Fruit fly (Drosophila melanogaster): ENCODE data around the gene IPIP.

IPIP gene

DNA sequence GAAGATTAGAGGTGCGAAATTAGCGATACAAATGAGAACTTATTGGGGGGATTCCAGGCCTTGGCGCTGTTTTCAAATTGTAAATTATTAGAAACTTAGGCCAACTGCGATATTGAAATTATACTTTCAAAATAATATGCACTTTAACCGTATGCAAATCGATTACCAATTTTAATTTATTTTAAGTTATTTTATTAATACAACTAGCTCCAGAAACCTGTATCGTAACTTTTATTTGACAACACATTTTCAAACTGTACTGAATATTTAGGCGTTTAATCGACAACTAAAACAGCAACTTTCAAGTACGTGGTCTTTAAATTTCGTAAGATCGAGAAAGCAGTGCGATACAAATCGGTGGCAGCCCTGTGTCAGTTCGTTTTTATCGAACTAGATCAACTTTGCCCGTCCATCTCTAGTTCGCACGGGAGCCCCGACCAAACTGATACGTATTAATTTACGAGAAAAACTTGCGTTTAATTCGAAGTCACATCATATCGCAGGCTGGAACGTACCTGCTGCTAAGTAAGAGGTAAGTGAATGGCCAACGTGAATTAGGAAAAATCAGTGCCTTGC is 22.9 kb downstream of the IPIP start, which contains the start of the genes CG9154 and Kr-h2 (continued):
- TF ChIP-seq CG6813 (GFP tag; optimal IDR thresholded peaks at IDR 0.05) (no peak), fu2 (GFP tag; optimal IDR thresholded peaks at IDR 0.05) (peak; percentile 4), CG9727 (GFP tag; optimal IDR thresholded peaks at IDR 0.05) (peak; percentile 39), CG16863 (GFP tag; optimal IDR thresholded peaks at IDR 0.05) (no peak), CG10274 (GFP tag; optimal IDR thresholded peaks at IDR 0.05) (no peak), CG31365 (tag; optimal IDR thresholded peaks at IDR 0.05) (peak; percentile 90), CG34422 (GFP tag; IDR thresholded peaks at IDR 0.05) (peak; percentile 11; the same call in 1 of the 3 replicates), trem (tag; optimal IDR thresholded peaks at IDR 0.05) (peak; percentile 73), vfl (GFP tag; optimal IDR thresholded peaks at IDR 0.05) (no peak), Ravus (GFP tag; IDR thresholded peaks at IDR 0.05) (no peak), CG3163 (GFP tag; optimal IDR thresholded peaks at IDR 0.05) (no peak), knrl (GFP tag; IDR thresholded peaks at IDR 0.05; ENCODE audit: partially characterized antibody) (peak; percentile 77), CG10366 (GFP tag; IDR thresholded peaks at IDR 0.05) (no peak), Dfd (GFP tag; optimal IDR thresholded peaks at IDR 0.05) (no peak), CG11504 (tag; optimal IDR thresholded peaks at IDR 0.05) (peak; percentile 39), CG2889 (GFP tag; IDR thresholded peaks at IDR 0.05) (no peak), CG18011 (GFP tag; optimal IDR thresholded peaks at IDR 0.05) (peak; percentile 41), Sox100B (GFP tag; optimal IDR thresholded peaks at IDR 0.05) (peak; percentile 1), Elba2 (GFP tag; optimal IDR thresholded peaks at IDR 0.05) (no peak), CG12391 (tag; optimal IDR thresholded peaks at IDR 0.05) (peak; percentile 62), CG12299 (tag; optimal IDR thresholded peaks at IDR 0.05) (peak; percentile 29), CG10959 (GFP tag; IDR thresholded peaks at IDR 0.05) (no peak), CG14050 (GFP tag; IDR thresholded peaks at IDR 0.05) (no peak; the same call in 2 of the 3 replicates), CG11247 (GFP tag; IDR thresholded peaks at IDR 0.05) (no peak), E2f1 (GFP tag; IDR thresholded peaks at IDR 0.05) (0 out of 2 replicates have a peak, but pooled peaks have one; percentile 11), CG10543 (GFP tag; optimal IDR thresholded peaks at IDR 0.05) (peak; percentile 62), Atf6 (GFP tag; IDR thresholded peaks at IDR 0.05) (no peak), CG11398 (GFP tag; optimal IDR thresholded peaks at IDR 0.05) (no peak), E2f2 (GFP tag; IDR thresholded peaks at IDR 0.05) (peak; percentile 87), CG1603 (tag; optimal IDR thresholded peaks at IDR 0.05) (peak; percentile 56), tx (GFP tag; optimal IDR thresholded peaks at IDR 0.05) (no peak), CG4820 (GFP tag; optimal IDR thresholded peaks at IDR 0.05) (peak; percentile 23), hth (optimal IDR thresholded peaks at IDR 0.05) (no peak), Eip74EF (GFP tag; optimal IDR thresholded peaks at IDR 0.05) (no peak), Nf-YA (GFP tag; IDR thresholded peaks at IDR 0.05) (no peak), CG30403 (GFP tag; optimal IDR thresholded peaks at IDR 0.05) (peak; percentile 48), pnt (GFP tag; optimal IDR thresholded peaks at IDR 0.05) (no peak), CG4282 (GFP tag; optimal IDR thresholded peaks at IDR 0.05) (no peak), CG7357 (GFP tag; IDR thresholded peaks at IDR 0.05) (no peak), CG10654 (GFP tag; optimal IDR thresholded peaks at IDR 0.05) (no peak), sd (tag; optimal IDR thresholded peaks at IDR 0.05) (peak; percentile 33), tap (tag; optimal IDR thresholded peaks at IDR 0.05) (no peak), CG15514 (GFP tag; optimal IDR thresholded peaks at IDR 0.05) (peak; percentile 100), CG12071 (GFP tag; optimal IDR thresholded peaks at IDR 0.05) (no peak), CG17361 (GFP tag; IDR thresholded peaks at IDR 0.05) (peak; percentile 54), danr (GFP tag; IDR thresholded peaks at IDR 0.05) (no peak), CG34376 (GFP tag; optimal IDR thresholded peaks at IDR 0.05) (peak; percentile 56), trh (GFP tag; optimal IDR thresholded peaks at IDR 0.05) (no peak), Gsc (GFP tag; IDR thresholded peaks at IDR 0.05) (no peak), ems (GFP tag; optimal IDR thresholded peaks at IDR 0.05) (peak; percentile 1), CG5180 (GFP tag; optimal IDR thresholded peaks at IDR 0.05) (no peak)
